Worm (Caenorhabditis elegans): ENCODE measurements around the gene sth-1.

The sth-1 gene

DNA sequence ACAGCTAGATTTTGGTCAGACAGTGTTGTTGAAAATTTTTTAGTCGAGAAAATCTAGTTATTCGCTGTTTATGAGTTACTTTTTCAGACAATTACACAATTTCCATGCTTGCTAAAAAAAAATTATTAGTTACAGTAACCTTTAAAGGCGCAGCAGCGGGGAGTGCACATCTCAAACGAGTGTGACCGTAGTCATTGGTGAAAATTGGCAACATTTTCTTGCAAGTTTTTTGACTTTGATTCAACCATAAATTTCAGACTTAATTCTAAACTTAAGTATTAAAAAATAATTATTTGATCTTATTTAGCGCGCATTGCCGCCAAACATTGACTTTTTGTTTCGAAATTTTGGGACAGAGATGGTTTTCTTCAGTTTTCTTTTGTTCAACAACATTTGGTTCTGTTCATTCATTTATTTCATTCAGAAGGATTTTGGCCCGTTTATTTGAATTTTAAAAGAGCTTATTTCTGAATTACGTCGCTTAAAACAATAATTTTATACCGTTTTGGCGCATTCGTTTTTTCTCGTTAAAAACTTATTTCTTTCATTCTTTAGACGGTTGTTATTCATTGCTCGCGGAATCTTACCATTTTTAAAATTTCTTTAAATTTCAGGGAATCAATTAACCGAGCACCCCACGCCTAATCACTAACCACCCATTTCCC lies 23.0 kb upstream of the sth-1 start, which contains the start of gene oma-2 (continued):
- TF ChIP-seq tbp1 (GFP tag; optimal IDR thresholded peaks at IDR 0.05) (peak; percentile 28), lsy-27 (tag; optimal IDR thresholded peaks at IDR 0.05; ENCODE audit: borderline replicate concordance, insufficient read depth) (no peak), F55B11.4 (tag; optimal IDR thresholded peaks at IDR 0.05; ENCODE audit: borderline replicate concordance, insufficient read depth) (no peak), attf-5 (GFP tag; optimal IDR thresholded peaks at IDR 0.05) (no peak), aptf-2 (GFP tag; conservative IDR thresholded peaks at IDR 0.05) (no peak), pha-4 (tag; optimal IDR thresholded peaks at IDR 0.05) (no peak), Y53F4B.3 (GFP tag; IDR thresholded peaks at IDR 0.05) (no peak), madf-8 (GFP tag; conservative IDR thresholded peaks at IDR 0.05) (peak; percentile 95), lin-26 (GFP tag; IDR thresholded peaks at IDR 0.05) (no peak), egrh-3 (GFP tag; IDR thresholded peaks at IDR 0.05) (no peak), ztf-28 (GFP tag; IDR thresholded peaks at IDR 0.05) (no peak), die-1 (tag; optimal IDR thresholded peaks at IDR 0.05) (no peak), Y79H2A.3 (GFP tag; conservative IDR thresholded peaks at IDR 0.05) (no peak), F39B2.1 (GFP tag; IDR thresholded peaks at IDR 0.05) (no peak), zfh-2 (GFP tag; conservative IDR thresholded peaks at IDR 0.05) (no peak), nhr-90 (tag; optimal IDR thresholded peaks at IDR 0.05) (no peak), ztf-25 (GFP tag; IDR thresholded peaks at IDR 0.05) (no peak), C17E4.6 (GFP tag; IDR thresholded peaks at IDR 0.05) (no peak), dox-1 (GFP tag; IDR thresholded peaks at IDR 0.05) (peak; percentile 56), Y56A3A.18 (GFP tag; IDR thresholded peaks at IDR 0.05) (0 out of 2 replicates have a peak, but pooled peaks have one; percentile 14), nhr-80 (tag; optimal IDR thresholded peaks at IDR 0.05) (no peak), snpc-3.4 (tag; optimal IDR thresholded peaks at IDR 0.05) (peak; percentile 1), nfyb-1 (GFP tag; IDR thresholded peaks at IDR 0.05) (0 out of 2 replicates have a peak, but pooled peaks have one; percentile 33), tbx-9 (tag; optimal IDR thresholded peaks at IDR 0.05; ENCODE audit: borderline replicate concordance) (no peak), nhr-27 (tag; optimal IDR thresholded peaks at IDR 0.05) (no peak), nfya-1 (tag; optimal IDR thresholded peaks at IDR 0.05; ENCODE audit: borderline replicate concordance, insufficient read depth) (no peak), dpl-1 (GFP tag; optimal IDR thresholded peaks at IDR 0.05) (peak; percentile 36), D2030.7 (GFP tag; IDR thresholded peaks at IDR 0.05) (peak; percentile 89), ceh-58 (GFP tag; IDR thresholded peaks at IDR 0.05) (no peak), mes-4 (tag; optimal IDR thresholded peaks at IDR 0.05) (no peak), lin-40 (tag; optimal IDR thresholded peaks at IDR 0.05) (no peak), atf-7 (tag; optimal IDR thresholded peaks at IDR 0.05) (no peak), lag-1 (GFP tag; IDR thresholded peaks at IDR 0.05) (no peak), sdz-38 (tag; optimal IDR thresholded peaks at IDR 0.05) (no peak), hlh-26 (GFP tag; conservative IDR thresholded peaks at IDR 0.05) (no peak), ccch-3 (GFP tag; optimal IDR thresholded peaks at IDR 0.05) (no peak), B0019.2 (GFP tag; conservative IDR thresholded peaks at IDR 0.05) (0 out of 2 replicates have a peak, but pooled peaks have one; percentile 22), K11D2.4 (GFP tag; IDR thresholded peaks at IDR 0.05) (no peak), snpc-4 (GFP tag; optimal IDR thresholded peaks at IDR 0.05) (no peak), snpc-4 (tag; optimal IDR thresholded peaks at IDR 0.05) (peak in 1 of 4 experiments; percentile 39), zim-3 (tag; optimal IDR thresholded peaks at IDR 0.05) (no peak), lin-54 (GFP tag; optimal IDR thresholded peaks at IDR 0.05) (peak; percentile 58), F57C9.4 (tag; optimal IDR thresholded peaks at IDR 0.05) (no peak), madf-6 (GFP tag; IDR thresholded peaks at IDR 0.05) (peak; percentile 96), fkh-3 (tag; optimal IDR thresholded peaks at IDR 0.05) (no peak), B0261.1 (tag; optimal IDR thresholded peaks at IDR 0.05) (no peak), repo-1 (tag; optimal IDR thresholded peaks at IDR 0.05) (no peak), nhr-179 (tag; optimal IDR thresholded peaks at IDR 0.05) (no peak)

Measured in whole organism, young adult.